Fruit fly (Drosophila melanogaster) whole organism, embryonic: ENCODE results near the gene CG31821.

Experiments
- Asciz ChIP-seq: fragments of 200-800 bp; sonication (Bioruptor generic); optimal IDR thresholded peaks from 2 replicates; lab custom pipeline; 2017; ENCODE audit warnings: missing biosample characterization, mild to moderate bottlenecking, missing genetic modification characterization, missing genetic modification reagents
- Atf3 ChIP-seq: fragments of 200-800 bp; sonication (Bioruptor generic); optimal IDR thresholded peaks from 3 replicates; lab custom pipeline; 2016; ENCODE audit warnings: missing biosample characterization, missing genetic modification characterization
- Atf6 ChIP-seq: fragments of 200-800 bp; sonication (Bioruptor generic); IDR thresholded peaks from 2 replicates; pipeline ENCODE4 v1.3.6; 2022; ENCODE audit warnings: missing biosample characterization, missing genetic modification characterization
- Bteb2 ChIP-seq: fragments of 200-800 bp; sonication (Bioruptor generic); optimal IDR thresholded peaks from 2 replicates; lab custom pipeline; 2016; ENCODE audit warnings: missing biosample characterization, missing genetic modification characterization
- CG12659 ChIP-seq: fragments of 200-800 bp; sonication (Bioruptor generic); optimal IDR thresholded peaks from 3 replicates; lab custom pipeline; 2017; ENCODE audit warnings: mild to moderate bottlenecking, missing biosample characterization, missing genetic modification reagents, missing genetic modification characterization
- CG14667 ChIP-seq: fragments of 200-800 bp; sonication (Bioruptor generic); IDR thresholded peaks from 2 replicates; pipeline ENCODE4 v1.3.6; 2022; ENCODE audit warnings: missing biosample characterization, missing genetic modification characterization
- CG14965 ChIP-seq: fragments of 200-800 bp; sonication (Bioruptor generic); optimal IDR thresholded peaks from 2 replicates; lab custom pipeline; 2016; ENCODE audit warnings: missing biosample characterization, missing genetic modification characterization, borderline replicate concordance
- CG2678 ChIP-seq: fragments of 200-800 bp; sonication (Bioruptor generic); optimal IDR thresholded peaks from 3 replicates; lab custom pipeline; 2019; ENCODE audit warnings: missing biosample characterization, mild to moderate bottlenecking, missing genetic modification characterization, moderate library complexity
- CG30020 ChIP-seq: fragments of 200-800 bp; optimal IDR thresholded peaks from 2 replicates; lab custom pipeline; 2019; ENCODE audit warnings: missing biosample characterization, mild to moderate bottlenecking, missing genetic modification characterization, moderate library complexity
- CG3163 ChIP-seq: fragments of 200-800 bp; sonication (Bioruptor generic); optimal IDR thresholded peaks from 3 replicates; lab custom pipeline; 2016; ENCODE audit warnings: missing biosample characterization, missing genetic modification characterization
- CG43689 ChIP-seq: fragments of 200-800 bp; sonication (Bioruptor generic); IDR thresholded peaks from 2 replicates; pipeline ENCODE4 v1.3.6; 2022; ENCODE audit warnings: missing biosample characterization, missing genetic modification characterization
- CG5953 ChIP-seq: fragments of 200-800 bp; sonication (Bioruptor generic); IDR thresholded peaks from 2 replicates; pipeline ENCODE4 v1.3.6; 2022; ENCODE audit warnings: missing biosample characterization, missing genetic modification characterization
- CG8944 ChIP-seq: fragments of 200-800 bp; sonication (Bioruptor generic); optimal IDR thresholded peaks from 3 replicates; lab custom pipeline; 2016; ENCODE audit warnings: missing biosample characterization, missing genetic modification characterization
- CHES-1-like ChIP-seq: fragments of 200-800 bp; sonication (Bioruptor generic); optimal IDR thresholded peaks from 2 replicates; lab custom pipeline; 2016; ENCODE audit warnings: missing biosample characterization, missing genetic modification characterization
- Dbx ChIP-seq: fragments of 200-800 bp; sonication (Bioruptor generic); IDR thresholded peaks from 3 replicates; pipeline ENCODE4 v1.3.6; 2022; ENCODE audit warnings: missing biosample characterization, missing genetic modification characterization
- Dip3 ChIP-seq: fragments of 200-800 bp; sonication (Bioruptor generic); optimal IDR thresholded peaks from 3 replicates; lab custom pipeline; 2016; ENCODE audit warnings: missing biosample characterization, missing genetic modification characterization
- Dref ChIP-seq: fragments of 200-800 bp; sonication (Bioruptor generic); IDR thresholded peaks from 2 replicates; pipeline ENCODE4 v1.3.6; 2022; ENCODE audit warnings: missing biosample characterization, missing genetic modification characterization
- Drgx ChIP-seq: fragments of 200-800 bp; sonication (Bioruptor generic); IDR thresholded peaks from 2 replicates; pipeline ENCODE4 v1.3.6; 2022; ENCODE audit warnings: missing biosample characterization, missing genetic modification characterization
- ERR ChIP-seq: fragments of 200-800 bp; sonication (Bioruptor generic); optimal IDR thresholded peaks from 2 replicates; lab custom pipeline; 2016; ENCODE audit warnings: missing biosample characterization, missing genetic modification characterization
- Hand ChIP-seq: fragments of 200-800 bp; sonication (Bioruptor generic); optimal IDR thresholded peaks from 2 replicates; lab custom pipeline; 2017; ENCODE audit warnings: mild to moderate bottlenecking, missing biosample characterization, missing genetic modification reagents, missing genetic modification characterization
- HmgZ ChIP-seq: fragments of 200-800 bp; sonication (Bioruptor generic); optimal IDR thresholded peaks from 2 replicates; lab custom pipeline; 2018; ENCODE audit warnings: missing biosample characterization, mild to moderate bottlenecking, missing genetic modification characterization
- Hr3 ChIP-seq: fragments of 200-800 bp; sonication (Bioruptor generic); optimal IDR thresholded peaks from 3 replicates; lab custom pipeline; 2016; ENCODE audit warnings: missing biosample characterization, missing genetic modification characterization
- Hr51 ChIP-seq, 2 experiments: fragments of 200-800 bp; sonication (Bioruptor generic); optimal IDR thresholded peaks; 2 replicates in 1 of 2; 3 replicates in 1 of 2; lab custom pipeline; 2016 to 2018; ENCODE audit warnings: missing biosample characterization in 2 of 2, missing genetic modification characterization in 2 of 2, mild to moderate bottlenecking in 1 of 2, moderate library complexity in 1 of 2
- Jarid2 ChIP-seq: fragments of 200-800 bp; sonication (Bioruptor generic); optimal IDR thresholded peaks from 3 replicates; lab custom pipeline; 2017; ENCODE audit warnings: mild to moderate bottlenecking, missing biosample characterization, missing genetic modification reagents, missing genetic modification characterization
- Lim3 ChIP-seq: fragments of 200-800 bp; sonication (Bioruptor generic); IDR thresholded peaks from 2 replicates; pipeline ENCODE4 v1.3.6; 2022; ENCODE audit warnings: missing biosample characterization, missing genetic modification characterization
- Mes4 ChIP-seq: fragments of 200-800 bp; sonication (Bioruptor generic); optimal IDR thresholded peaks from 2 replicates; lab custom pipeline; 2016; ENCODE audit warnings: missing biosample characterization, missing genetic modification characterization
- Nf-YA ChIP-seq: fragments of 200-800 bp; sonication (Bioruptor generic); IDR thresholded peaks from 2 replicates; pipeline ENCODE4 v1.3.6; 2022; ENCODE audit warnings: missing biosample characterization, missing genetic modification characterization
- Sin3A ChIP-seq: fragments of >200 bp; optimal IDR thresholded peaks from 2 replicates; lab custom pipeline; 2018
- Sox100B ChIP-seq: fragments of 200-800 bp; sonication (Bioruptor generic); optimal IDR thresholded peaks from 3 replicates; lab custom pipeline; 2018; ENCODE audit warnings: missing biosample characterization, mild to moderate bottlenecking, missing genetic modification characterization
- Taf1 ChIP-seq: fragments of 200-800 bp; sonication (Bioruptor generic); IDR thresholded peaks from 2 replicates; pipeline ENCODE4 v1.3.6; 2022; ENCODE audit warnings: missing biosample characterization, missing genetic modification characterization
- Usf ChIP-seq: fragments of 200-800 bp; sonication (Bioruptor generic); optimal IDR thresholded peaks from 2 replicates; lab custom pipeline; 2017; ENCODE audit warnings: missing genotype, missing biosample characterization, missing genetic modification characterization
- ac ChIP-seq: fragments of 200-800 bp; sonication (Bioruptor generic); optimal IDR thresholded peaks from 3 replicates; lab custom pipeline; 2017; ENCODE audit warnings: missing biosample characterization, mild to moderate bottlenecking, missing genetic modification characterization
- ase ChIP-seq: fragments of 200-800 bp; sonication (Bioruptor generic); IDR thresholded peaks from 3 replicates; pipeline ENCODE4 v1.3.6; 2022; ENCODE audit warnings: missing biosample characterization, missing genetic modification characterization
- az2 ChIP-seq: fragments of 200-800 bp; sonication (Bioruptor generic); optimal IDR thresholded peaks from 3 replicates; lab custom pipeline; 2016; ENCODE audit warnings: missing biosample characterization, missing genetic modification characterization
- cato ChIP-seq: fragments of 200-800 bp; sonication (Bioruptor generic); optimal IDR thresholded peaks from 2 replicates; lab custom pipeline; 2016; ENCODE audit warnings: missing biosample characterization, missing genetic modification characterization, borderline replicate concordance
- dm ChIP-seq: fragments of 200-800 bp; sonication (Bioruptor generic); optimal IDR thresholded peaks from 3 replicates; lab custom pipeline; 2016; ENCODE audit warnings: missing biosample characterization, missing genetic modification characterization
- fd96Cb ChIP-seq: fragments of 200-800 bp; sonication (Bioruptor generic); optimal IDR thresholded peaks from 2 replicates; lab custom pipeline; 2018; ENCODE audit warnings: missing biosample characterization, mild to moderate bottlenecking, missing genetic modification characterization, moderate library complexity
- kay ChIP-seq: fragments of 200-800 bp; sonication (Bioruptor generic); optimal IDR thresholded peaks from 2 replicates; lab custom pipeline; 2016; ENCODE audit warnings: missing biosample characterization, missing genetic modification characterization
- lbe ChIP-seq: fragments of 200-800 bp; sonication (Bioruptor generic); optimal IDR thresholded peaks from 2 replicates; lab custom pipeline; 2016; ENCODE audit warnings: missing biosample characterization, mild to moderate bottlenecking, missing genetic modification characterization
- nerfin-1 ChIP-seq: fragments of 200-800 bp; sonication (Bioruptor generic); optimal IDR thresholded peaks from 3 replicates; lab custom pipeline; 2019; ENCODE audit warnings: missing biosample characterization, mild to moderate bottlenecking, missing genetic modification characterization, moderate library complexity
- nom ChIP-seq: fragments of 200-800 bp; sonication (Bioruptor generic); optimal IDR thresholded peaks from 2 replicates; lab custom pipeline; 2017; ENCODE audit warnings: missing biosample characterization, missing genetic modification characterization, mild to moderate bottlenecking, moderate library complexity, missing genetic modification reagents
- rib ChIP-seq: fragments of 200-800 bp; sonication (Bioruptor generic); IDR thresholded peaks from 2 replicates; pipeline ENCODE4 v1.3.6; 2022; ENCODE audit warnings: missing biosample characterization, missing genetic modification characterization
- ro ChIP-seq: fragments of 200-800 bp; sonication (Bioruptor generic); IDR thresholded peaks from 2 replicates; pipeline ENCODE4 v1.3.6; 2022; ENCODE audit warnings: missing biosample characterization, missing genetic modification characterization
- tna ChIP-seq: fragments of 200-800 bp; sonication (Bioruptor generic); IDR thresholded peaks from 2 replicates; pipeline ENCODE4 v1.3.6; 2022; ENCODE audit warnings: missing biosample characterization, missing genetic modification characterization; ENCODE audit not compliant: partially characterized antibody
- usp ChIP-seq: fragments of >200 bp; optimal IDR thresholded peaks from 2 replicates; lab custom pipeline; 2017; ENCODE audit warnings: missing biosample characterization, missing genetic modification characterization
- vnd ChIP-seq: fragments of 200-800 bp; sonication (Bioruptor generic); IDR thresholded peaks from 3 replicates; pipeline ENCODE4 v1.3.6; 2022; ENCODE audit warnings: missing biosample characterization, missing genetic modification characterization; ENCODE audit not compliant: partially characterized antibody
- wek ChIP-seq: fragments of 200-800 bp; sonication (Bioruptor generic); optimal IDR thresholded peaks from 3 replicates; lab custom pipeline; 2018; ENCODE audit warnings: missing biosample characterization, mild to moderate bottlenecking, missing genetic modification characterization, moderate library complexity
- yki ChIP-seq: fragments of >200 bp; optimal IDR thresholded peaks from 3 replicates; lab custom pipeline; 2018
- z ChIP-seq: fragments of 200-800 bp; sonication (Bioruptor generic); IDR thresholded peaks from 3 replicates; pipeline ENCODE4 v1.3.6; 2022; ENCODE audit warnings: missing biosample characterization, missing genetic modification characterization
- zf30C ChIP-seq: fragments of 200-800 bp; sonication (Bioruptor generic); optimal IDR thresholded peaks from 3 replicates; lab custom pipeline; 2018; ENCODE audit warnings: missing biosample characterization, mild to moderate bottlenecking, missing genetic modification characterization

The CG31821 gene

DNA sequence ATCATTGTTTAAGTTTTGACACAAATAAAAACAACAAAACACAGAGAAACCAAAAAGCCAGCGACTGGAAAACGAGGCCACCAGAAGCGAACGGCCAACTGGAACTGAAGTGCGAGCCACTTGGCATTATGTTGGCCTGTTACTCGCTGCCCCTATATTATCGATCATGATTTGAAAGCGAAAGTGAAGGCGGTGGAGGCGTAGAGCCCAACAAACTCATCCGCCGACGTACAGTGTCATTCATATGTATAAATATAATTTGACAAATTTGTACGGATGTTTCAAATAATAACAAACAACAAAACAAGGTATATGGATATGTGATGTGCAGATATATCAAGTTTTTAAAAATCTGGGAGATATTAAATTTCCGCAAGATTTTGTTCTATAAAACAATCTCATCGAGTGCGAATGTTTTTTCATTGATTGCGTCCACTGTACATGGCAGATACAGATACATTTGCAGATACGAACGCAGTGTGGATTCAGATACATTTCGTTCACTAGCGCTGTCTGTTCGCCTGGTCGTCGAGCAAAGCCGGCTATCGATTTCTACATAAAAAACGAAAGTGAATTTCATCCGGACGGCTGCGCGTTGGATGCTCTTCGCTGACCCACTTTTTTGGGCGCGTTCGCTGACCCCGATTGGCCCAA, 8.9 kb upstream of the CG31821 start (continued):
- TF ChIP-seq kay (GFP tag; lab: Kevin White, UChicago) (peak; percentile 94), vnd (GFP tag; lab: Robert Waterston, UW) (0 out of 3 replicates have a peak, but pooled peaks have one; percentile 23), CG14965 (GFP tag; lab: Kevin White, UChicago) (peak; percentile 70), ro (GFP tag; lab: Robert Waterston, UW) (peak; percentile 88), Taf1 (GFP tag; lab: Robert Waterston, UW) (peak; percentile 89), Jarid2 (GFP tag; lab: Kevin White, UChicago) (peak; percentile 82), az2 (peak; percentile 97), HmgZ (tag; lab: Kevin White, UChicago) (peak; percentile 96), Sox100B (GFP tag; lab: Kevin White, UChicago) (peak; percentile 96), dm (GFP tag; lab: Kevin White, UChicago) (peak; percentile 84), nom (peak; percentile 78), Dref (GFP tag; lab: Robert Waterston, UW) (no peak), tna (no peak; the same call in 1 of the 2 replicates), fd96Cb (tag; lab: Kevin White, UChicago) (peak; percentile 95), z (GFP tag; lab: Robert Waterston, UW) (peak; percentile 16; the same call in 1 of the 3 replicates), Hr3 (GFP tag; lab: Kevin White, UChicago) (peak; percentile 87), Atf6 (GFP tag; lab: Robert Waterston, UW) (peak; percentile 96), ac (GFP tag; lab: Kevin White, UChicago) (peak; percentile 32), CG3163 (peak; percentile 79), nerfin-1 (peak; percentile 92), Hr51 (GFP tag; optimal IDR thresholded peaks at IDR 0.05; lab: Kevin White, UChicago) (peak; percentile 93 to 99), CG2678 (tag; lab: Kevin White, UChicago) (peak; percentile 97), Nf-YA (GFP tag; lab: Robert Waterston, UW) (peak; percentile 85), wek (GFP tag; lab: Kevin White, UChicago) (peak; percentile 92), Drgx (GFP tag; lab: Robert Waterston, UW) (peak; percentile 96), CG30020 (tag; lab: Kevin White, UChicago) (peak; percentile 76), Sin3A (lab: Kevin White, UChicago) (no peak), Dip3 (GFP tag; lab: Kevin White, UChicago) (peak; percentile 87), CG8944 (peak; percentile 94), lbe (GFP tag; lab: Kevin White, UChicago) (peak; percentile 92), CG12659 (GFP tag; lab: Kevin White, UChicago) (peak; percentile 97), CG14667 (GFP tag; lab: Robert Waterston, UW) (peak; percentile 92), Mes4 (GFP tag; lab: Kevin White, UChicago) (peak; percentile 91), Asciz (GFP tag; lab: Kevin White, UChicago) (peak; percentile 96), Bteb2 (GFP tag; lab: Kevin White, UChicago) (peak; percentile 96), Usf (GFP tag; lab: Kevin White, UChicago) (peak; percentile 85), CHES-1-like (peak; percentile 91), Lim3 (GFP tag; lab: Robert Waterston, UW) (peak; percentile 93), Dbx (GFP tag; lab: Robert Waterston, UW) (peak; percentile 86), cato (GFP tag; lab: Kevin White, UChicago) (peak; percentile 95), ase (GFP tag; lab: Robert Waterston, UW) (peak; percentile 95), zf30C (no peak), ERR (GFP tag; lab: Kevin White, UChicago) (peak; percentile 87), usp (no peak), CG43689 (GFP tag; lab: Robert Waterston, UW) (peak; percentile 87), yki (lab: Kevin White, UChicago) (no peak), rib (GFP tag; lab: Robert Waterston, UW) (peak; percentile 75), Atf3 (GFP tag; lab: Kevin White, UChicago) (peak; percentile 91), CG5953 (GFP tag; lab: Robert Waterston, UW) (peak; percentile 91), Hand (GFP tag; lab: Kevin White, UChicago) (peak; percentile 77)
